Fruit fly (Drosophila melanogaster): ENCODE data around the gene CG43739.

dm6 chr2L:20965001-20965400, 46.3 kb upstream of the CG43739 start:
- no peak for TF ChIP-seq CG11902 (GFP tag; optimal IDR thresholded peaks at IDR 0.05)
- no peak for TF ChIP-seq salr (GFP tag; optimal IDR thresholded peaks at IDR 0.05)
- TF ChIP-seq Blimp-1 (GFP tag; optimal IDR thresholded peaks at IDR 0.05): no peak
- no peak for TF ChIP-seq fd85E (GFP tag; optimal IDR thresholded peaks at IDR 0.05)
- TF ChIP-seq Eip78C (GFP tag): no peak
- TF ChIP-seq achi (GFP tag; optimal IDR thresholded peaks at IDR 0.05): no peak
- no peak for TF ChIP-seq OdsH (GFP tag; optimal IDR thresholded peaks at IDR 0.05)
- TF ChIP-seq CG6854 (GFP tag; optimal IDR thresholded peaks at IDR 0.05): peak; percentile 43
- no peak for TF ChIP-seq CG7368 (GFP tag; optimal IDR thresholded peaks at IDR 0.05)
- no peak for TF ChIP-seq CG10669 (GFP tag; optimal IDR thresholded peaks at IDR 0.05)
- TF ChIP-seq net (GFP tag; optimal IDR thresholded peaks at IDR 0.05): no peak

All from whole organism, prepupa.